Fruit fly (Drosophila melanogaster): ENCODE measurements around the gene CG17681.

CG17681 gene

DNA sequence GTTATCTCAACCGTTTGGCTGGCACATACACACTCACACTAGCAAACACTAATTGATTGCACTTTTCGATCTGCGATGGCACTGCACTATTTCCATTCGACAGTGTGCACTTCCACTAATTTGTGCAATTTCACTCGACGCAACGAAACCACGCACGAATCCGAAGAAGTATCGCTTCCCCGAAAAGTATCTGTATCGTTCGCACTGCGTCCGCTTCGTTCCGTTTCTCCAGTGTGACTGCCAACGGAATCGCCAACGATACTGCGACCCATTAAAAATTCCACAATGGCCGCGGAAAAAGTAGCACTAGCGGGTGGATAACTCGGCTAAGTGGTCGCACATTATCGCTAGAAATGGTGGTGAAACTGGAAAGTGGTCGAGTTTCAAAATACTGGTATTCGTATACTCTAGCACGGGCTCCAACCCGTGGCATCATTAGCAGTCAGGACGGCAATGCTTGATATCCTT, 717 bp upstream of the CG17681 start, which contains the start of gene Socs36E (continued):
- TF ChIP-seq CG18011 (GFP tag; optimal IDR thresholded peaks at IDR 0.05) (no peak), CG33557 (GFP tag; optimal IDR thresholded peaks at IDR 0.05) (peak; percentile 7), fd3F (GFP tag; optimal IDR thresholded peaks at IDR 0.05) (no peak), Asciz (GFP tag; optimal IDR thresholded peaks at IDR 0.05) (no peak), ATbp (GFP tag; optimal IDR thresholded peaks at IDR 0.05) (no peak), CG13894 (tag; optimal IDR thresholded peaks at IDR 0.05) (peak; percentile 80), Antp (GFP tag; optimal IDR thresholded peaks at IDR 0.05) (peak; percentile 49), Fer3 (tag; optimal IDR thresholded peaks at IDR 0.05) (no peak), CG14965 (GFP tag; optimal IDR thresholded peaks at IDR 0.05; ENCODE audit: borderline replicate concordance) (no peak), CG15696 (tag; optimal IDR thresholded peaks at IDR 0.05) (no peak), Lpt (GFP tag; optimal IDR thresholded peaks at IDR 0.05) (no peak), CG3407 (GFP tag; optimal IDR thresholded peaks at IDR 0.05) (no peak), Hr39 (optimal IDR thresholded peaks at IDR 0.05) (no peak), lilli (GFP tag; optimal IDR thresholded peaks at IDR 0.05) (no peak), inv (GFP tag; IDR thresholded peaks at IDR 0.05; ENCODE audit: partially characterized antibody) (peak; percentile 42; the same call in 1 of the 2 replicates), CG5953 (GFP tag; IDR thresholded peaks at IDR 0.05) (0 out of 2 replicates have a peak, but pooled peaks have one; percentile 19), Hr78 (GFP tag; optimal IDR thresholded peaks at IDR 0.05) (no peak), ro (GFP tag; IDR thresholded peaks at IDR 0.05) (no peak), seq (GFP tag; IDR thresholded peaks at IDR 0.05) (no peak), CG2889 (GFP tag; IDR thresholded peaks at IDR 0.05) (no peak), Vsx1 (GFP tag; optimal IDR thresholded peaks at IDR 0.05) (no peak), lbe (GFP tag; optimal IDR thresholded peaks at IDR 0.05) (no peak), zfh2 (GFP tag; optimal IDR thresholded peaks at IDR 0.05) (peak; percentile 55), eyg (GFP tag; optimal IDR thresholded peaks at IDR 0.05) (no peak), CG8359 (GFP tag; optimal IDR thresholded peaks at IDR 0.05; ENCODE audit: borderline replicate concordance) (no peak), zen (tag; optimal IDR thresholded peaks at IDR 0.05) (peak; percentile 95), Hmx (GFP tag; optimal IDR thresholded peaks at IDR 0.05) (no peak), Dad (GFP tag; optimal IDR thresholded peaks at IDR 0.05) (peak; percentile 46), CG6175 (GFP tag; IDR thresholded peaks at IDR 0.05) (0 out of 3 replicates have a peak, but pooled peaks have one; percentile 47), CG10366 (GFP tag; IDR thresholded peaks at IDR 0.05) (no peak), sug (tag; optimal IDR thresholded peaks at IDR 0.05) (peak; percentile 52), Mes4 (GFP tag; optimal IDR thresholded peaks at IDR 0.05) (peak; percentile 26), her (GFP tag; optimal IDR thresholded peaks at IDR 0.05) (peak; percentile 55), cas (GFP tag; IDR thresholded peaks at IDR 0.05) (no peak), CG3995 (GFP tag; optimal IDR thresholded peaks at IDR 0.05) (peak; percentile 55), CHES-1-like (GFP tag; optimal IDR thresholded peaks at IDR 0.05) (peak; percentile 49), gce (GFP tag; IDR thresholded peaks at IDR 0.05) (peak; percentile 53; the same call in 1 of the 3 replicates), CG4617 (GFP tag; optimal IDR thresholded peaks at IDR 0.05; ENCODE audit: borderline replicate concordance) (peak; percentile 38), Atf-2 (GFP tag; optimal IDR thresholded peaks at IDR 0.05) (peak; percentile 11), lab (GFP tag; optimal IDR thresholded peaks at IDR 0.05) (peak; percentile 10), hbn (GFP tag; IDR thresholded peaks at IDR 0.05; ENCODE audit: partially characterized antibody) (no peak), jigr1 (GFP tag; IDR thresholded peaks at IDR 0.05) (no peak), CG6683 (GFP tag; optimal IDR thresholded peaks at IDR 0.05) (peak; percentile 2), hb (GFP tag; IDR thresholded peaks at IDR 0.05; ENCODE audit: partially characterized antibody) (no peak), CG17359 (tag; optimal IDR thresholded peaks at IDR 0.05) (no peak), CG7963 (GFP tag; IDR thresholded peaks at IDR 0.05; ENCODE audit: partially characterized antibody) (0 out of 3 replicates have a peak, but pooled peaks have one; percentile 14), CG15514 (GFP tag; optimal IDR thresholded peaks at IDR 0.05) (peak; percentile 87), sna (GFP tag; IDR thresholded peaks at IDR 0.05; ENCODE audit: partially characterized antibody) (peak; percentile 27; the same call in 1 of the 2 replicates), lov (optimal IDR thresholded peaks at IDR 0.05) (no peak), lov (GFP tag; IDR thresholded peaks at IDR 0.05) (no peak)

Data from whole organism, embryonic.